Worm (Caenorhabditis elegans) whole organism, L4 larva: ENCODE data around the gene C02C6.14.

Experiments used
- D1046.2 ChIP-seq: fragments of 200-800 bp; sonication (Bioruptor generic); IDR thresholded peaks from 2 replicates; pipeline ENCODE4 v1.3.6; 2022; ENCODE audit warnings: missing genetic modification characterization, missing compliant biosample characterization
- F44E2.7 ChIP-seq: fragments of 200-800 bp; sonication (Bioruptor generic); IDR thresholded peaks from 2 replicates; pipeline ENCODE4 v2.1.2; 2022; ENCODE audit warnings: missing genetic modification characterization, missing compliant biosample characterization
- R02D3.7 ChIP-seq: fragments of 150-350 bp; sonication (generic microtip); optimal IDR thresholded peaks from 3 replicates; lab custom pipeline; 2014; ENCODE audit warnings: missing biosample characterization, missing genetic modification characterization
- T20F7.1 ChIP-seq: fragments of 200-800 bp; sonication (Bioruptor generic); optimal IDR thresholded peaks from 2 replicates; lab custom pipeline; 2018; ENCODE audit warnings: mild to moderate bottlenecking, missing genetic modification characterization, missing compliant biosample characterization
- Y105C5A.15 ChIP-seq: fragments of 200-800 bp; sonication (Bioruptor generic); IDR thresholded peaks from 2 replicates; pipeline ENCODE4 v1.3.6; 2022; ENCODE audit warnings: missing genetic modification characterization, missing compliant biosample characterization
- Y75B8A.6 ChIP-seq: fragments of 200-800 bp; sonication (Bioruptor generic); IDR thresholded peaks from 2 replicates; pipeline ENCODE4 v1.3.6; 2022; ENCODE audit warnings: missing genetic modification reagents, missing genetic modification characterization, missing compliant biosample characterization
- aha-1 ChIP-seq: fragments of 150-350 bp; peaks from one replicate; lab custom pipeline; 2014; ENCODE audit warnings: missing biosample characterization, missing genetic modification characterization
- arid-1 ChIP-seq: fragments of 200-800 bp; sonication (Bioruptor generic); conservative IDR thresholded peaks from 2 replicates; pipeline ENCODE4 v1.3.6; 2022; ENCODE audit warnings: missing genetic modification reagents, missing genetic modification characterization, missing compliant biosample characterization
- ceh-28 ChIP-seq: fragments of 150-350 bp; optimal IDR thresholded peaks from 2 replicates; lab custom pipeline; 2014; ENCODE audit warnings: missing biosample characterization, missing genetic modification reagents, missing genetic modification characterization
- daf-16 ChIP-seq, 3 experiments: sonication (generic microtip); optimal IDR thresholded peaks; 2 replicates each; lab custom pipeline; 2016 to 2017; ENCODE audit warnings: missing genetic modification characterization in 3 of 3, missing genetic modification reagents in 3 of 3, mild to moderate bottlenecking in 2 of 3, missing compliant biosample characterization in 2 of 3, missing biosample characterization in 1 of 3, moderate library complexity in 1 of 3
- daf-19 ChIP-seq: fragments of 200-800 bp; sonication (Bioruptor generic); conservative IDR thresholded peaks from 2 replicates; pipeline ENCODE4 v1.3.6; 2022; ENCODE audit warnings: missing genetic modification characterization, missing compliant biosample characterization
- daf-8 ChIP-seq: fragments of 200-800 bp; sonication (Bioruptor generic); IDR thresholded peaks from 2 replicates; pipeline ENCODE4 v1.3.6; 2022; ENCODE audit warnings: missing genetic modification characterization, missing compliant biosample characterization
- duxl-1 ChIP-seq: sonication (generic microtip); optimal IDR thresholded peaks from 2 replicates; lab custom pipeline; 2016; ENCODE audit warnings: mild to moderate bottlenecking, missing genetic modification characterization, moderate library complexity, missing compliant biosample characterization; ENCODE audit not compliant: poor library complexity
- dve-1 ChIP-seq: sonication (generic microtip); optimal IDR thresholded peaks from 2 replicates; lab custom pipeline; 2017; ENCODE audit warnings: antibody characterized with exemption, mild to moderate bottlenecking, missing genetic modification characterization, missing compliant biosample characterization; ENCODE audit not compliant: insufficient read depth
- egl-27 ChIP-seq: sonication (generic microtip); optimal IDR thresholded peaks from 3 replicates; lab custom pipeline; 2017; ENCODE audit warnings: missing biosample characterization, missing genetic modification reagents, missing genetic modification characterization
- egl-43 ChIP-seq: fragments of 200-800 bp; sonication (Bioruptor generic); IDR thresholded peaks from 2 replicates; pipeline ENCODE4 v1.3.6; 2022; ENCODE audit warnings: missing genetic modification reagents, missing genetic modification characterization, missing compliant biosample characterization
- fkh-10 ChIP-seq: fragments of 150-350 bp; optimal IDR thresholded peaks from 2 replicates; lab custom pipeline; 2014; ENCODE audit warnings: missing biosample characterization, missing genetic modification reagents, missing genetic modification characterization
- fos-1 ChIP-seq: fragments of 150-350 bp; optimal IDR thresholded peaks from 2 replicates; lab custom pipeline; 2014; ENCODE audit warnings: missing biosample characterization, missing genetic modification characterization
- gei-8 ChIP-seq: fragments of 200-800 bp; sonication (Bioruptor generic); optimal IDR thresholded peaks from 2 replicates; lab custom pipeline; 2018; ENCODE audit warnings: mild to moderate bottlenecking, missing genetic modification characterization, missing compliant biosample characterization
- hlh-11 ChIP-seq: fragments of 200-800 bp; sonication (Bioruptor generic); optimal IDR thresholded peaks from 2 replicates; lab custom pipeline; 2018; ENCODE audit warnings: mild to moderate bottlenecking, missing genetic modification characterization, missing compliant biosample characterization
- hmg-1.1 ChIP-seq: fragments of 200-800 bp; sonication (Bioruptor generic); IDR thresholded peaks from 2 replicates; pipeline ENCODE4 v1.3.6; 2022; ENCODE audit warnings: missing genetic modification reagents, missing genetic modification characterization, missing compliant biosample characterization
- lim-7 ChIP-seq: fragments of 200-800 bp; sonication (Bioruptor generic); IDR thresholded peaks from 2 replicates; pipeline ENCODE4 v1.3.6; 2022; ENCODE audit warnings: missing genetic modification characterization, missing compliant biosample characterization
- lin-15B ChIP-seq: fragments of 150-350 bp; sonication (generic microtip); optimal IDR thresholded peaks from 3 replicates; lab custom pipeline; 2014; ENCODE audit warnings: missing biosample characterization, missing genetic modification characterization
- lin-38 ChIP-seq: fragments of 200-800 bp; sonication (Bioruptor generic); IDR thresholded peaks from 2 replicates; pipeline ENCODE4 v1.3.6; 2022; ENCODE audit warnings: missing genetic modification reagents, missing genetic modification characterization, missing compliant biosample characterization
- lin-39 ChIP-seq: fragments of 150-350 bp; optimal IDR thresholded peaks from 2 replicates; lab custom pipeline; 2014; ENCODE audit warnings: missing biosample characterization, missing genetic modification reagents, missing genetic modification characterization
- lsy-2 ChIP-seq, 2 experiments: fragments of 150-350 bp in 1 of 2; sonication (generic microtip) in 1 of 2; optimal IDR thresholded peaks; 2 replicates each; lab custom pipeline; 2014 to 2017; ENCODE audit warnings: missing biosample characterization in 2 of 2, missing genetic modification characterization in 2 of 2
- mdl-1 ChIP-seq, 2 experiments: fragments of 150-350 bp in 1 of 2; sonication (generic microtip) in 1 of 2; optimal IDR thresholded peaks; 2 replicates each; lab custom pipeline; 2014 to 2017; ENCODE audit warnings: missing biosample characterization in 2 of 2, missing genetic modification characterization in 2 of 2
- mdt-29 ChIP-seq: fragments of 200-800 bp; sonication (Bioruptor generic); IDR thresholded peaks from 2 replicates; pipeline ENCODE4 v1.3.6; 2022; ENCODE audit warnings: missing genetic modification reagents, missing genetic modification characterization, missing compliant biosample characterization
- mep-1 ChIP-seq: fragments of 150-350 bp; sonication (generic microtip); optimal IDR thresholded peaks from 3 replicates; lab custom pipeline; 2014; ENCODE audit warnings: missing biosample characterization, missing genetic modification characterization
- mes-2 ChIP-seq: sonication (generic microtip); optimal IDR thresholded peaks from 2 replicates; lab custom pipeline; 2016; ENCODE audit warnings: missing genotype, mild to moderate bottlenecking, missing genetic modification characterization, missing compliant biosample characterization; ENCODE audit not compliant: poor library complexity, severe bottlenecking
- mxl-3 ChIP-seq: fragments of 200-800 bp; sonication (Bioruptor generic); optimal IDR thresholded peaks from 2 replicates; lab custom pipeline; 2018; ENCODE audit warnings: mild to moderate bottlenecking, missing genetic modification characterization, missing compliant biosample characterization
- nhr-111 ChIP-seq: fragments of 200-800 bp; sonication (Bioruptor generic); optimal IDR thresholded peaks from 2 replicates; lab custom pipeline; 2018; ENCODE audit warnings: mild to moderate bottlenecking, missing genetic modification characterization, missing compliant biosample characterization
- nhr-237 ChIP-seq: sonication (generic microtip); optimal IDR thresholded peaks from 2 replicates; lab custom pipeline; 2017; ENCODE audit warnings: missing biosample characterization, missing genetic modification characterization
- nhr-25 ChIP-seq: sonication (generic microtip); optimal IDR thresholded peaks from 2 replicates; lab custom pipeline; 2017; ENCODE audit warnings: missing genetic modification characterization, mild to moderate bottlenecking, missing compliant biosample characterization, antibody characterized with exemption, moderate library complexity, borderline replicate concordance; ENCODE audit not compliant: insufficient read depth
- nhr-28 ChIP-seq: fragments of 150-350 bp; optimal IDR thresholded peaks from 2 replicates; lab custom pipeline; 2014; ENCODE audit warnings: missing biosample characterization, missing genetic modification characterization
- nhr-42 ChIP-seq: fragments of 200-800 bp; sonication (Bioruptor generic); IDR thresholded peaks from 2 replicates; pipeline ENCODE4 v1.3.6; 2022; ENCODE audit warnings: missing genetic modification characterization, missing compliant biosample characterization
- nhr-48 ChIP-seq: sonication (generic microtip); optimal IDR thresholded peaks from 2 replicates; lab custom pipeline; 2016; ENCODE audit warnings: mild to moderate bottlenecking, missing genetic modification characterization, missing compliant biosample characterization
- nhr-6 ChIP-seq: fragments of 150-350 bp; optimal IDR thresholded peaks from 2 replicates; lab custom pipeline; 2014; ENCODE audit warnings: missing biosample characterization, missing genetic modification characterization
- nhr-76 ChIP-seq: fragments of 150-350 bp; optimal IDR thresholded peaks from 2 replicates; lab custom pipeline; 2014; ENCODE audit warnings: missing biosample characterization, missing genetic modification characterization
- nhr-77 ChIP-seq: fragments of 150-350 bp; optimal IDR thresholded peaks from 2 replicates; lab custom pipeline; 2014; ENCODE audit warnings: missing biosample characterization, missing genetic modification characterization
- pha-4 ChIP-seq, 2 experiments: fragments of 150-350 bp in 1 of 2; fragments of 200-800 bp in 1 of 2; sonication (Bioruptor generic) in 1 of 2; IDR thresholded peaks in 1 of 2; optimal IDR thresholded peaks in 1 of 2; 2 replicates each; pipeline versions ENCODE4 v1.3.6 to Lab custom; 2014 to 2022; ENCODE audit warnings: missing genetic modification characterization in 2 of 2, missing genetic modification reagents in 2 of 2, missing biosample characterization in 1 of 2, missing compliant biosample characterization in 1 of 2
- php-3 ChIP-seq: fragments of 200-800 bp; sonication (Bioruptor generic); IDR thresholded peaks from 2 replicates; pipeline ENCODE4 v1.3.6; 2022; ENCODE audit warnings: missing genetic modification reagents, missing genetic modification characterization, missing compliant biosample characterization
- rbr-2 ChIP-seq: sonication (generic microtip); optimal IDR thresholded peaks from 2 replicates; lab custom pipeline; 2016; ENCODE audit warnings: missing genotype, missing genetic modification characterization, missing compliant biosample characterization
- set-16 ChIP-seq: fragments of 200-800 bp; sonication (Bioruptor generic); IDR thresholded peaks from 2 replicates; pipeline ENCODE4 v1.3.6; 2022; ENCODE audit warnings: missing genetic modification reagents, missing genetic modification characterization, missing compliant biosample characterization
- skn-1 ChIP-seq: fragments of 150-350 bp; optimal IDR thresholded peaks from 2 replicates; lab custom pipeline; 2014; ENCODE audit warnings: missing biosample characterization, missing genetic modification characterization
- tra-1 ChIP-seq: fragments of 200-800 bp; sonication (Bioruptor generic); IDR thresholded peaks from 2 replicates; pipeline ENCODE4 v1.3.6; 2022; ENCODE audit warnings: missing genetic modification reagents, missing genetic modification characterization, missing compliant biosample characterization
- unc-130 ChIP-seq: sonication (generic microtip); optimal IDR thresholded peaks from 2 replicates; lab custom pipeline; 2016; ENCODE audit warnings: missing genetic modification reagents, missing genetic modification characterization, missing compliant biosample characterization
- unc-62 ChIP-seq, 3 experiments: fragments of 150-350 bp in 1 of 3; sonication (generic microtip); optimal IDR thresholded peaks in 2 of 3; peaks in 1 of 3; 1 replicate in 1 of 3; 2 replicates in 2 of 3; lab custom pipeline; 2014 to 2017; ENCODE audit warnings: missing biosample characterization in 3 of 3, missing genetic modification characterization in 3 of 3, missing genetic modification reagents in 3 of 3, missing genotype in 1 of 3
- vab-7 ChIP-seq: fragments of 200-800 bp; sonication (Bioruptor generic); IDR thresholded peaks from 2 replicates; pipeline ENCODE4 v1.3.6; 2022; ENCODE audit warnings: missing genetic modification reagents, missing genetic modification characterization, missing compliant biosample characterization
- zip-11 ChIP-seq: fragments of 200-800 bp; sonication (Bioruptor generic); IDR thresholded peaks from 2 replicates; pipeline ENCODE4 v1.3.6; 2022; ENCODE audit warnings: missing genetic modification characterization, missing compliant biosample characterization

The C02C6.14 gene

DNA sequence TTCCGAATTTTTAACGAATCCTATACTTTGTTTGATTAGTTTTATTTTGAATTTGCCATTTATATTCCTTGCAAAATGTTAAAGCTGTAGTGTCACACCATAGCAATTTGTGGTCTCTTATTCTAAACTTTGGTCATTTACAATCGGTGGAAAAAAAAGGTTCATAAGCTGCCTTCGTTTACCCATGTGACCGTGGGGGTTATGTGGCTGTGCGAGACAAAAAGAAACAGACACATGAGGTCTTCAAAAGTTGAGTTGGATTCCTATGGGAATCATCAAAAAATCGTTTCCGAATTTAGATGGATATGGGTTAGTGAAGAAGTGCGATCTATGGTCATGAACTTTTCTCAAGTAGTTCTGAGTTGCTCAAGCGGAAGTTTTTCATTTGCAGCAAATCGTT, 26.9 kb downstream of the C02C6.14 start (continued):
- TF ChIP-seq R02D3.7 (tag; lab: Kevin White, UChicago) (no peak), D1046.2 (no peak), arid-1 (GFP tag; lab: Robert Waterston, UW) (no peak), lin-38 (GFP tag; lab: Robert Waterston, UW) (no peak), mxl-3 (GFP tag; lab: Kevin White, UChicago) (no peak), nhr-237 (tag; lab: Kevin White, UChicago) (no peak), tra-1 (GFP tag; lab: Robert Waterston, UW) (no peak), dve-1 (tag; lab: Kevin White, UChicago) (no peak), daf-16 (GFP tag; optimal IDR thresholded peaks at IDR 0.05; lab: Kevin White, UChicago) (no peak), daf-16 (tag; optimal IDR thresholded peaks at IDR 0.05; lab: Kevin White, UChicago) (no peak), nhr-42 (GFP tag; lab: Robert Waterston, UW) (no peak), Y105C5A.15 (GFP tag; lab: Robert Waterston, UW) (no peak), fkh-10 (no peak), lim-7 (no peak), egl-27 (tag; lab: Kevin White, UChicago) (no peak), nhr-111 (GFP tag; lab: Kevin White, UChicago) (no peak), nhr-77 (no peak), daf-8 (GFP tag; lab: Robert Waterston, UW) (no peak), fos-1 (tag; lab: Kevin White, UChicago) (no peak), skn-1 (tag; lab: Kevin White, UChicago) (no peak), unc-130 (no peak), gei-8 (GFP tag; lab: Kevin White, UChicago) (no peak), lin-39 (tag; lab: Kevin White, UChicago) (no peak), duxl-1 (tag; lab: Kevin White, UChicago) (no peak), nhr-25 (tag; lab: Kevin White, UChicago) (no peak), zip-11 (GFP tag; lab: Robert Waterston, UW) (no peak), nhr-6 (tag; lab: Kevin White, UChicago) (no peak), ceh-28 (tag; lab: Kevin White, UChicago) (no peak), php-3 (GFP tag; lab: Robert Waterston, UW) (no peak), lsy-2 (tag; optimal IDR thresholded peaks at IDR 0.05; lab: Kevin White, UChicago) (peak in 1 of 2 experiments; percentile 35), T20F7.1 (GFP tag; lab: Kevin White, UChicago) (no peak), F44E2.7 (no peak), nhr-76 (tag; lab: Kevin White, UChicago) (no peak), nhr-28 (tag; lab: Kevin White, UChicago) (no peak), mdl-1 (tag; optimal IDR thresholded peaks at IDR 0.05; lab: Kevin White, UChicago) (peak in 1 of 2 experiments; percentile 37), aha-1 (tag; lab: Kevin White, UChicago) (peak; percentile 31), daf-19 (GFP tag; lab: Robert Waterston, UW) (no peak), nhr-48 (tag; lab: Kevin White, UChicago) (no peak), Y75B8A.6 (GFP tag; lab: Robert Waterston, UW) (no peak), lin-15B (tag; lab: Kevin White, UChicago) (no peak), mdt-29 (GFP tag; lab: Robert Waterston, UW) (no peak)

DNA sequence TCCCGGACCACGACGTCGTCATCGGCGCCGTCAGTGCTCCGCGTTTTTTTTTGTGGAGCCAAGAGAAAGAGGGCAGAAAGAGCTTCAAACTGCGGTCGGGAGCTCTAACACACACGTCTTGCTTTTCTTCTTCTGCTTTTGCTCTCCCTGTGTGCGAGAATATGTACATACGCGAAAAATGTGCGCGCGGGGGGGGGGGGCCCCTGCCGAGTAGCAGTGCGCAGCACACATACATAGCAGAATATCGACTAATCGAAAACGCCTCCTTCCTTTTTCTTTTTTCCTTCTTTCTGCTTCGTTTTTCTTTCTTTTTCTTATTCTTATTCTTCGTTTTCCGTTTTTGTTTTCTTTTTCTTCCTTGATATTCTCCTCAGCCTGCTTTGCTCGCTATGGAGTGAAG, 29.2 kb downstream of the C02C6.14 start:
- TF ChIP-seq aha-1 (tag; lab: Kevin White, UChicago) (peak; percentile 58), hmg-1.1 (peak; percentile 63), vab-7 (0 out of 2 replicates have a peak, but pooled peaks have one; percentile 37), ceh-28 (tag; lab: Kevin White, UChicago) (no peak), unc-62 (GFP tag; optimal IDR thresholded peaks at IDR 0.05 in 1 of 2; lab: Kevin White, UChicago) (peak in 1 of 2 experiments; percentile 90), unc-62 (tag; optimal IDR thresholded peaks at IDR 0.05; lab: Kevin White, UChicago) (no peak), egl-43 (GFP tag; lab: Robert Waterston, UW) (no peak), mes-2 (tag; lab: Kevin White, UChicago) (peak; percentile 38), rbr-2 (peak; percentile 63), gei-8 (GFP tag; lab: Kevin White, UChicago) (no peak), fkh-10 (peak; percentile 57), pha-4 (GFP tag; IDR thresholded peaks at IDR 0.05; lab: Robert Waterston, UW) (0 out of 2 replicates have a peak, but pooled peaks have one; percentile 30), pha-4 (tag; optimal IDR thresholded peaks at IDR 0.05; lab: Kevin White, UChicago) (no peak), mep-1 (tag; lab: Kevin White, UChicago) (peak; percentile 8), Y105C5A.15 (GFP tag; lab: Robert Waterston, UW) (no peak), hlh-11 (peak; percentile 15), set-16 (GFP tag; lab: Robert Waterston, UW) (peak; percentile 70)
